Worm (Caenorhabditis elegans) whole organism, midembryonic: ENCODE results near the gene lgc-33.

ENCODE experiments used
- T22C8.4 ChIP-seq: fragments of 200-800 bp; sonication (Bioruptor generic); IDR thresholded peaks from 2 replicates; pipeline ENCODE4 v1.3.6; 2022; ENCODE audit warnings: missing genetic modification characterization, missing compliant biosample characterization
- cog-1 ChIP-seq: sonication (generic microtip); optimal IDR thresholded peaks from 2 replicates; lab custom pipeline; 2016; ENCODE audit warnings: missing genetic modification characterization, missing compliant biosample characterization
- flt-1 ChIP-seq: fragments of 200-800 bp; sonication (Bioruptor generic); IDR thresholded peaks from 2 replicates; pipeline ENCODE4 v1.3.6; 2022; ENCODE audit warnings: missing genetic modification characterization, missing compliant biosample characterization
- klf-2 ChIP-seq: fragments of 200-800 bp; sonication (Bioruptor generic); conservative IDR thresholded peaks from 2 replicates; pipeline ENCODE4 v1.3.6; 2022; ENCODE audit warnings: missing genetic modification reagents, missing genetic modification characterization, missing compliant biosample characterization
- med-1 ChIP-seq: sonication (generic microtip); optimal IDR thresholded peaks from 2 replicates; lab custom pipeline; 2017; ENCODE audit warnings: missing genetic modification characterization, mild to moderate bottlenecking, missing compliant biosample characterization, antibody characterized with exemption, missing genetic modification reagents; ENCODE audit not compliant: insufficient read depth
- ref-1 ChIP-seq: fragments of 200-800 bp; sonication (Bioruptor generic); conservative IDR thresholded peaks from 2 replicates; pipeline ENCODE4 v1.3.6; 2022; ENCODE audit warnings: missing genetic modification reagents, missing genetic modification characterization, missing compliant biosample characterization
- tab-1 ChIP-seq: fragments of 200-800 bp; sonication (Bioruptor generic); IDR thresholded peaks from 2 replicates; pipeline ENCODE4 v1.3.6; 2022; ENCODE audit warnings: missing genetic modification characterization, missing compliant biosample characterization
- ztf-23 ChIP-seq: fragments of 200-800 bp; sonication (Bioruptor generic); IDR thresholded peaks from 2 replicates; pipeline ENCODE4 v1.3.6; 2022; ENCODE audit warnings: missing genetic modification reagents, missing genetic modification characterization, missing compliant biosample characterization
- ztf-29 ChIP-seq: fragments of 200-800 bp; sonication (Bioruptor generic); IDR thresholded peaks from 2 replicates; pipeline ENCODE4 v1.3.6; 2022; ENCODE audit warnings: missing genetic modification reagents, missing genetic modification characterization, missing compliant biosample characterization

Gene lgc-33

DNA sequence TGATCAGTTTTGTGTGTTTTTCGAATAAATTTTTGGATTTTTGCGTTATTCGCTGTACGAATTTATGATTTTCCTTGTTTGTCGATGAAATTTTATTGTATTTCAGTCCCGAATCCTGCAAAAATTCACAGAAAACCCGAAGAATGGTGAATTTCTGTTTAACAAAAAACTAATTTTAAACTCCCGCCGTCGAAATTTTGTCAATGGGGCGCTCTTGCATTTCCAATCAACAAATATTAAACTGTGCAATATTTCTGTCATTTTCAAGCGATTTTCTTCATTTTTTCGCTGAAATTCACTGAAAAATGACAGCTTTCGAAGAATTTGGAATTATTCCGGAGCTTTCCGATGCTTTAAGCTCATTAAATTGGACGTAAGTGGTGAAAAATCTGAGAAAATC is 29.4 kb downstream of the lgc-33 start, which contains the start of gene Y55F3BR.1:
Gene Y55F3BR.1, plus strand, starts transcription at position 115 of the 400 bp plus-strand sequence.
- TF ChIP-seq flt-1 (GFP tag; lab: Robert Waterston, UW) (no peak), tab-1 (no peak), ztf-29 (GFP tag; lab: Robert Waterston, UW) (no peak), med-1 (GFP tag; lab: Kevin White, UChicago) (no peak), T22C8.4 (GFP tag; lab: Robert Waterston, UW) (no peak), cog-1 (tag; lab: Kevin White, UChicago) (no peak), klf-2 (GFP tag; lab: Robert Waterston, UW) (no peak), ztf-23 (GFP tag; lab: Robert Waterston, UW) (no peak), ref-1 (GFP tag; lab: Robert Waterston, UW) (no peak)

- TF ChIP-seq T22C8.4 (GFP tag; lab: Robert Waterston, UW) (no peak), ref-1 (GFP tag; lab: Robert Waterston, UW) (no peak), flt-1 (GFP tag; lab: Robert Waterston, UW) (no peak), cog-1 (tag; lab: Kevin White, UChicago) (no peak), med-1 (GFP tag; lab: Kevin White, UChicago) (no peak), klf-2 (GFP tag; lab: Robert Waterston, UW) (no peak), ztf-23 (GFP tag; lab: Robert Waterston, UW) (no peak), tab-1 (no peak), ztf-29 (GFP tag; lab: Robert Waterston, UW) (no peak)
These were observed 33.3 kb downstream of the lgc-33 start for ce11 chrIV:878634-879033.

DNA sequence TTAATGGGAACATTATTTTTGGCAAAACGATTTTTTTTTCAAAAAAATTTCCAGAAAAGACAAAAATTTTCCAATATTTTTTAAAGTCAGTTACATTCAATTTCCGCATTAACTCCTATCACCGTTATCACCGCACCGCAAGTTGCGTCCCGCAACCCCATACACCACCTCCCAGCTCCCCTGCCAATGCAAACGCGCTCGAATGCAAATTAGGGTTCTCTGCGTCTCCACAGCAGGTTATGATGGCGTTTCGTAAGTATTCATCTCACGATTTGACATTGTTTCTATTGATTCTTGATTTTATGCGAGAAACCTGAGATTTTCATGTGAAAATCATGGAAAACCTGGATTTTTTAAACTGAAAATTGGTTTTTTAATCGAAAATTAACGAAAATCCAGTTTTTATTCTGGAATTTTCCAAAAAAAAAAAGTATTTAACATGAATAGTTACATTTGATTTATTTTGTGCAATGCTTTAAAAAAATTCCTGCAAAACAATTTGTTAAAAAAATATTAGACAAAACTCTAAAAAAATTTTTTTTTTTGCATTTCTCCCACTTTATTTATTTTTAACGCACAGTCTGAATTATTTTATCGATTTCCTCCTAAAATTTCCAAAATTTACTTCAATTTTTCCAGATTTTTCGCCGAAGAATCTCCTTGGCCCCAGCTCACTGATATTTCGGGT is 39.6 kb downstream of the lgc-33 start, which contains the start of gene mak-2:
Gene mak-2, plus strand, starts transcription at position 638 of the 688 bp plus-strand sequence.
- TF ChIP-seq med-1 (GFP tag; lab: Kevin White, UChicago): no peak
- peak; percentile 58 for TF ChIP-seq cog-1 (tag; lab: Kevin White, UChicago)
- no peak for TF ChIP-seq tab-1
- TF ChIP-seq ztf-23 (GFP tag; lab: Robert Waterston, UW): 0 out of 2 replicates have a peak, but pooled peaks have one; percentile 43
- no peak for TF ChIP-seq klf-2 (GFP tag; lab: Robert Waterston, UW)
- no peak for TF ChIP-seq T22C8.4 (GFP tag; lab: Robert Waterston, UW)
- peak; percentile 61; the same call in 1 of the 2 replicates for TF ChIP-seq flt-1 (GFP tag; lab: Robert Waterston, UW)
- TF ChIP-seq ztf-29 (GFP tag; lab: Robert Waterston, UW): no peak
